Worm (Caenorhabditis elegans) whole organism, L2 larva: ENCODE results near the gene endu-2.
A peak's percentile ranks its signal among the peaks of the same experiment; 100 is the strongest.

Experiments used
- R02D3.7 ChIP-seq: fragments of 150-350 bp; optimal IDR thresholded peaks from 2 replicates; lab custom pipeline; 2014; ENCODE audit warnings: missing biosample characterization, missing genetic modification characterization
- Y55F3AM.14 ChIP-seq: fragments of 200-800 bp; sonication (Bioruptor generic); optimal IDR thresholded peaks from 2 replicates; lab custom pipeline; 2018; ENCODE audit warnings: mild to moderate bottlenecking, missing genetic modification characterization, missing compliant biosample characterization
- ZK546.5 ChIP-seq: sonication (generic microtip); optimal IDR thresholded peaks from 2 replicates; lab custom pipeline; 2017; ENCODE audit warnings: missing biosample characterization, missing genetic modification characterization
- alr-1 ChIP-seq: fragments of 150-350 bp; optimal IDR thresholded peaks from 2 replicates; lab custom pipeline; 2014; ENCODE audit warnings: missing biosample characterization, missing genetic modification characterization
- aly-2 ChIP-seq: fragments of 150-350 bp; optimal IDR thresholded peaks from 2 replicates; lab custom pipeline; 2014; ENCODE audit warnings: missing biosample characterization, missing genetic modification characterization
- ama-1 ChIP-seq: fragments of 150-350 bp; optimal IDR thresholded peaks from 2 replicates; lab custom pipeline; 2018; ENCODE audit warnings: inconsistent platforms
- crh-2 ChIP-seq: sonication (generic microtip); optimal IDR thresholded peaks from 2 replicates; lab custom pipeline; 2017; ENCODE audit warnings: missing biosample characterization, missing genetic modification characterization
- dmd-4 ChIP-seq: sonication (generic microtip); optimal IDR thresholded peaks from 2 replicates; lab custom pipeline; 2017; ENCODE audit warnings: missing biosample characterization, missing genetic modification characterization
- egl-27 ChIP-seq: sonication (generic microtip); optimal IDR thresholded peaks from 3 replicates; lab custom pipeline; 2017; ENCODE audit warnings: missing biosample characterization, missing genetic modification reagents, missing genetic modification characterization
- elt-1 ChIP-seq: fragments of 150-350 bp; optimal IDR thresholded peaks from 2 replicates; lab custom pipeline; 2014; ENCODE audit warnings: missing biosample characterization, missing genetic modification characterization
- elt-3 ChIP-seq: sonication (generic microtip); optimal IDR thresholded peaks from 2 replicates; lab custom pipeline; 2017; ENCODE audit warnings: missing biosample characterization, missing genetic modification characterization
- gmeb-1 ChIP-seq: fragments of 150-350 bp; optimal IDR thresholded peaks from 2 replicates; lab custom pipeline; 2014; ENCODE audit warnings: missing biosample characterization, missing genetic modification characterization
- lin-39 ChIP-seq: fragments of 150-350 bp; optimal IDR thresholded peaks from 2 replicates; lab custom pipeline; 2014; ENCODE audit warnings: missing biosample characterization, missing genetic modification reagents, missing genetic modification characterization
- mab-5 ChIP-seq: fragments of 150-350 bp; optimal IDR thresholded peaks from 2 replicates; lab custom pipeline; 2014; ENCODE audit warnings: missing biosample characterization, missing genetic modification characterization
- mbf-1 ChIP-seq: sonication (generic microtip); optimal IDR thresholded peaks from 2 replicates; lab custom pipeline; 2017; ENCODE audit warnings: missing biosample characterization, missing genetic modification characterization
- mdl-1 ChIP-seq, 2 experiments: fragments of 150-350 bp in 1 of 2; sonication (generic microtip) in 1 of 2; optimal IDR thresholded peaks; 2 replicates each; lab custom pipeline; 2017; ENCODE audit warnings: missing biosample characterization in 2 of 2, missing genetic modification characterization in 2 of 2
- nhr-10 ChIP-seq: sonication (generic microtip); optimal IDR thresholded peaks from 2 replicates; lab custom pipeline; 2017; ENCODE audit warnings: missing biosample characterization, missing genetic modification characterization
- nhr-11 ChIP-seq: fragments of 150-350 bp; optimal IDR thresholded peaks from 2 replicates; lab custom pipeline; 2014; ENCODE audit warnings: missing biosample characterization, missing genetic modification characterization
- nhr-23 ChIP-seq: fragments of 150-350 bp; optimal IDR thresholded peaks from 2 replicates; lab custom pipeline; 2014; ENCODE audit warnings: missing biosample characterization, missing genetic modification reagents, missing genetic modification characterization
- nhr-237 ChIP-seq: fragments of 150-350 bp; optimal IDR thresholded peaks from 2 replicates; lab custom pipeline; 2014; ENCODE audit warnings: missing biosample characterization, missing genetic modification characterization
- nhr-6 ChIP-seq: fragments of 150-350 bp; optimal IDR thresholded peaks from 2 replicates; lab custom pipeline; 2014; ENCODE audit warnings: missing biosample characterization, missing genetic modification characterization
- nhr-77 ChIP-seq: fragments of 150-350 bp; optimal IDR thresholded peaks from 2 replicates; lab custom pipeline; 2014; ENCODE audit warnings: missing biosample characterization, missing genetic modification characterization
- peb-1 ChIP-seq: fragments of 150-350 bp; optimal IDR thresholded peaks from 2 replicates; lab custom pipeline; 2014; ENCODE audit warnings: missing biosample characterization, missing genetic modification characterization
- sma-3 ChIP-seq: sonication (generic microtip); optimal IDR thresholded peaks from 2 replicates; lab custom pipeline; 2016; ENCODE audit warnings: missing genetic modification reagents, missing genetic modification characterization, missing compliant biosample characterization
- snpc-4 ChIP-seq: fragments of 150-350 bp; optimal IDR thresholded peaks from 2 replicates; lab custom pipeline; 2014; ENCODE audit warnings: missing biosample characterization, missing genetic modification characterization
- unc-39 ChIP-seq: fragments of 150-350 bp; optimal IDR thresholded peaks from 2 replicates; lab custom pipeline; 2014; ENCODE audit warnings: missing biosample characterization, missing genetic modification characterization
- unc-62 ChIP-seq: fragments of 150-350 bp; optimal IDR thresholded peaks from 2 replicates; lab custom pipeline; 2014; ENCODE audit warnings: missing biosample characterization, missing genetic modification reagents, missing genetic modification characterization
- zag-1 ChIP-seq: fragments of 150-350 bp; optimal IDR thresholded peaks from 2 replicates; lab custom pipeline; 2014; ENCODE audit warnings: missing biosample characterization, missing genetic modification characterization
- ztf-1 ChIP-seq: fragments of 200-800 bp; sonication (Bioruptor generic); conservative IDR thresholded peaks from 2 replicates; pipeline ENCODE4 v1.3.6; 2022; ENCODE audit warnings: missing genetic modification characterization, missing compliant biosample characterization
- ztf-4 ChIP-seq: fragments of 150-350 bp; optimal IDR thresholded peaks from 2 replicates; lab custom pipeline; 2014; ENCODE audit warnings: missing biosample characterization, missing genetic modification characterization

Gene endu-2

ce11 chrX:8286740-8287299 lies 44.7 kb downstream of the endu-2 start, which contains the start of gene sec-16A.2 (continued):
- TF ChIP-seq nhr-6 (no peak), unc-39 (no peak), lin-39 (tag; lab: Kevin White, UChicago) (no peak), crh-2 (tag; lab: Kevin White, UChicago) (peak; percentile 84)

ce11 chrX:8294586-8294985 lies 52.5 kb downstream of the endu-2 start, which contains the start of gene R09F10.3:
Gene R09F10.3, plus strand, starts transcription at chrX:8294625.
- TF ChIP-seq nhr-10: no peak
- no peak for TF ChIP-seq ztf-4 (tag; lab: Kevin White, UChicago)
- TF ChIP-seq peb-1 (tag; lab: Kevin White, UChicago): no peak
- TF ChIP-seq unc-62: no peak
- TF ChIP-seq snpc-4: no peak
- TF ChIP-seq mdl-1 (tag; optimal IDR thresholded peaks at IDR 0.05; lab: Kevin White, UChicago): no peak
- no peak for TF ChIP-seq alr-1 (tag; lab: Kevin White, UChicago)
- TF ChIP-seq mbf-1 (tag; lab: Kevin White, UChicago): no peak
- TF ChIP-seq ZK546.5 (tag; lab: Kevin White, UChicago): no peak
- TF ChIP-seq nhr-11 (tag; lab: Kevin White, UChicago): no peak
- TF ChIP-seq dmd-4 (tag; lab: Kevin White, UChicago): no peak
- no peak for TF ChIP-seq elt-1
- no peak for TF ChIP-seq unc-39
- no peak for TF ChIP-seq nhr-237 (tag; lab: Kevin White, UChicago)
- no peak for TF ChIP-seq Y55F3AM.14 (GFP tag; lab: Kevin White, UChicago)
- no peak for TF ChIP-seq gmeb-1 (tag; lab: Kevin White, UChicago)

- TF ChIP-seq ama-1 (lab: Kevin White, UChicago): no peak
- TF ChIP-seq elt-3 (tag; lab: Kevin White, UChicago): no peak
- no peak for TF ChIP-seq zag-1 (tag; lab: Kevin White, UChicago)
- TF ChIP-seq nhr-77: no peak
- TF ChIP-seq snpc-4: no peak
- no peak for TF ChIP-seq mab-5
- no peak for TF ChIP-seq unc-39
- no peak for TF ChIP-seq egl-27 (tag; lab: Kevin White, UChicago)
- TF ChIP-seq mbf-1 (tag; lab: Kevin White, UChicago): no peak
- TF ChIP-seq ztf-1: no peak
- no peak for TF ChIP-seq Y55F3AM.14 (GFP tag; lab: Kevin White, UChicago)
- no peak for TF ChIP-seq crh-2 (tag; lab: Kevin White, UChicago)
- no peak for TF ChIP-seq nhr-23 (tag; lab: Kevin White, UChicago)
- no peak for TF ChIP-seq aly-2 (tag; lab: Kevin White, UChicago)
- no peak for TF ChIP-seq sma-3 (GFP tag; lab: Kevin White, UChicago)
- no peak for TF ChIP-seq R02D3.7 (tag; lab: Kevin White, UChicago)
- TF ChIP-seq nhr-11 (tag; lab: Kevin White, UChicago): no peak
Measured at ce11 chrX:8297333-8297732, 55.2 kb downstream of the endu-2 start.
